Worm (Caenorhabditis elegans) whole organism, L4/young adult: ENCODE data around the gene T21B4.3.

ENCODE experiments used
- dao-5 ChIP-seq: sonication (generic microtip); optimal IDR thresholded peaks from 2 replicates; lab custom pipeline; 2016; ENCODE audit warnings: missing genotype, missing genetic modification characterization, moderate library complexity, missing compliant biosample characterization
- him-1 ChIP-seq: sonication (generic microtip); optimal IDR thresholded peaks from 2 replicates; lab custom pipeline; 2016; ENCODE audit warnings: missing genotype, missing genetic modification reagents, missing genetic modification characterization, missing compliant biosample characterization

ce11 chrII:12539395-12539794 is 42.5 kb upstream of the T21B4.3 start:
- TF ChIP-seq him-1 (tag; lab: Kevin White, UChicago) (no peak), dao-5 (tag; lab: Kevin White, UChicago) (no peak)
